Fruit fly (Drosophila melanogaster) whole organism, embryonic: Measurements from ENCODE around the gene CG12420.

Experiments used
- Aef1 ChIP-seq: fragments of 200-800 bp; sonication (Bioruptor generic); IDR thresholded peaks from 3 replicates; pipeline ENCODE4 v1.3.6; 2022; ENCODE audit warnings: missing biosample characterization, missing genetic modification characterization
- Bgb ChIP-seq: fragments of 200-800 bp; sonication (Bioruptor generic); IDR thresholded peaks from 2 replicates; pipeline ENCODE4 v1.3.6; 2022; ENCODE audit warnings: missing biosample characterization, missing genetic modification characterization; ENCODE audit not compliant: partially characterized antibody
- BtbVII ChIP-seq: fragments of 200-800 bp; sonication (Bioruptor generic); optimal IDR thresholded peaks from 3 replicates; lab custom pipeline; 2017; ENCODE audit warnings: missing biosample characterization, mild to moderate bottlenecking, missing genetic modification characterization
- CG10147 ChIP-seq: fragments of 200-800 bp; sonication (Bioruptor generic); optimal IDR thresholded peaks from 2 replicates; lab custom pipeline; 2019; ENCODE audit warnings: missing biosample characterization, mild to moderate bottlenecking, missing genetic modification characterization, moderate library complexity
- CG10565 ChIP-seq: fragments of 200-800 bp; sonication (Bioruptor generic); optimal IDR thresholded peaks from 3 replicates; lab custom pipeline; 2016; ENCODE audit warnings: missing biosample characterization, mild to moderate bottlenecking, missing genetic modification characterization
- CG10979 ChIP-seq: fragments of 200-800 bp; sonication (Bioruptor generic); optimal IDR thresholded peaks from 2 replicates; lab custom pipeline; 2018; ENCODE audit warnings: missing biosample characterization, mild to moderate bottlenecking, missing genetic modification characterization, moderate library complexity
- CG11696 ChIP-seq: fragments of 200-800 bp; sonication (Bioruptor generic); IDR thresholded peaks from 2 replicates; pipeline ENCODE4 v1.3.6; 2022; ENCODE audit warnings: missing biosample characterization, missing genetic modification characterization
- CG12769 ChIP-seq: fragments of 200-800 bp; sonication (Bioruptor generic); optimal IDR thresholded peaks from 2 replicates; lab custom pipeline; 2019; ENCODE audit warnings: missing biosample characterization, mild to moderate bottlenecking, missing genetic modification characterization, moderate library complexity
- CG12942 ChIP-seq: fragments of 200-800 bp; sonication (Bioruptor generic); optimal IDR thresholded peaks from 3 replicates; lab custom pipeline; 2016; ENCODE audit warnings: missing biosample characterization, missing genetic modification characterization
- CG16779 ChIP-seq: fragments of 200-800 bp; sonication (Bioruptor generic); IDR thresholded peaks from 2 replicates; pipeline ENCODE4 v1.3.6; 2022; ENCODE audit warnings: missing biosample characterization, missing genetic modification characterization
- CG2712 ChIP-seq: fragments of 200-800 bp; optimal IDR thresholded peaks from 3 replicates; lab custom pipeline; 2019; ENCODE audit warnings: missing biosample characterization, mild to moderate bottlenecking, missing genetic modification characterization, moderate library complexity
- CG2875 ChIP-seq: fragments of 200-800 bp; sonication (Bioruptor generic); optimal IDR thresholded peaks from 2 replicates; lab custom pipeline; 2017; ENCODE audit warnings: missing biosample characterization, mild to moderate bottlenecking, missing genetic modification characterization, missing genetic modification reagents
- CG30403 ChIP-seq: fragments of 200-800 bp; sonication (Bioruptor generic); optimal IDR thresholded peaks from 3 replicates; lab custom pipeline; 2016; ENCODE audit warnings: missing biosample characterization, missing genetic modification characterization
- CG31441 ChIP-seq: fragments of 200-800 bp; sonication (Bioruptor generic); IDR thresholded peaks from 2 replicates; pipeline ENCODE4 v1.3.6; 2022; ENCODE audit warnings: missing biosample characterization, missing genetic modification characterization
- CG32532 ChIP-seq: fragments of 200-800 bp; sonication (Bioruptor generic); IDR thresholded peaks from 2 replicates; pipeline ENCODE4 v1.3.6; 2022; ENCODE audit warnings: missing biosample characterization, missing genetic modification characterization
- CG32772 ChIP-seq: fragments of 200-800 bp; sonication (Bioruptor generic); IDR thresholded peaks from 2 replicates; pipeline ENCODE4 v1.3.6; 2022; ENCODE audit warnings: missing biosample characterization, missing genetic modification characterization
- CG6683 ChIP-seq: fragments of 200-800 bp; sonication (Bioruptor generic); optimal IDR thresholded peaks from 2 replicates; lab custom pipeline; 2017; ENCODE audit warnings: missing biosample characterization, mild to moderate bottlenecking, missing genetic modification characterization, missing genetic modification reagents
- CG7786 ChIP-seq: fragments of 200-800 bp; sonication (Bioruptor generic); optimal IDR thresholded peaks from 2 replicates; lab custom pipeline; 2016; ENCODE audit warnings: missing biosample characterization, missing genetic modification characterization
- D19B ChIP-seq: fragments of 200-800 bp; sonication (Bioruptor generic); optimal IDR thresholded peaks from 2 replicates; lab custom pipeline; 2017; ENCODE audit warnings: missing biosample characterization, mild to moderate bottlenecking, missing genetic modification characterization
- Fer3 ChIP-seq: fragments of 200-800 bp; sonication (Bioruptor generic); optimal IDR thresholded peaks from 2 replicates; lab custom pipeline; 2018; ENCODE audit warnings: missing biosample characterization, mild to moderate bottlenecking, missing genetic modification characterization, moderate library complexity
- Max ChIP-seq: fragments of 200-800 bp; sonication (Bioruptor generic); optimal IDR thresholded peaks from 2 replicates; lab custom pipeline; 2016; ENCODE audit warnings: missing biosample characterization, mild to moderate bottlenecking, missing genetic modification characterization
- Mrtf ChIP-seq: fragments of 200-800 bp; sonication (Bioruptor generic); IDR thresholded peaks from 3 replicates; pipeline ENCODE4 v1.3.6; 2022; ENCODE audit warnings: missing biosample characterization, missing genetic modification characterization
- Ravus ChIP-seq: fragments of 200-800 bp; sonication (Bioruptor generic); IDR thresholded peaks from 2 replicates; pipeline ENCODE4 v1.3.6; 2022; ENCODE audit warnings: missing biosample characterization, missing genetic modification characterization
- Sin3A ChIP-seq: fragments of >200 bp; optimal IDR thresholded peaks from 2 replicates; lab custom pipeline; 2018
- Sox100B ChIP-seq: fragments of 200-800 bp; sonication (Bioruptor generic); optimal IDR thresholded peaks from 3 replicates; lab custom pipeline; 2018; ENCODE audit warnings: missing biosample characterization, mild to moderate bottlenecking, missing genetic modification characterization
- Spps ChIP-seq: fragments of 200-800 bp; sonication (Bioruptor generic); optimal IDR thresholded peaks from 2 replicates; lab custom pipeline; 2018; ENCODE audit warnings: missing biosample characterization, mild to moderate bottlenecking, missing genetic modification characterization
- Taf1 ChIP-seq: fragments of 200-800 bp; sonication (Bioruptor generic); IDR thresholded peaks from 2 replicates; pipeline ENCODE4 v1.3.6; 2022; ENCODE audit warnings: missing biosample characterization, missing genetic modification characterization
- Usf ChIP-seq: fragments of 200-800 bp; sonication (Bioruptor generic); optimal IDR thresholded peaks from 2 replicates; lab custom pipeline; 2017; ENCODE audit warnings: missing genotype, missing biosample characterization, missing genetic modification characterization
- Xbp1 ChIP-seq: fragments of 200-800 bp; sonication (Bioruptor generic); optimal IDR thresholded peaks from 3 replicates; lab custom pipeline; 2016; ENCODE audit warnings: missing biosample characterization, mild to moderate bottlenecking, missing genetic modification characterization
- ab ChIP-seq: fragments of 200-800 bp; sonication (Bioruptor generic); optimal IDR thresholded peaks from 2 replicates; lab custom pipeline; 2016; ENCODE audit warnings: missing biosample characterization, missing genetic modification characterization
- ara ChIP-seq: fragments of 200-800 bp; sonication (Bioruptor generic); IDR thresholded peaks from 2 replicates; pipeline ENCODE4 v1.3.6; 2022; ENCODE audit warnings: missing biosample characterization, missing genetic modification characterization
- bcd ChIP-seq: fragments of 200-800 bp; sonication (Bioruptor generic); optimal IDR thresholded peaks from 2 replicates; lab custom pipeline; 2017; ENCODE audit warnings: missing biosample characterization, mild to moderate bottlenecking, missing genetic modification characterization
- cwo ChIP-seq: fragments of 200-800 bp; sonication (Bioruptor generic); optimal IDR thresholded peaks from 3 replicates; lab custom pipeline; 2017; ENCODE audit warnings: missing biosample characterization, missing genetic modification characterization, mild to moderate bottlenecking, moderate library complexity, missing genetic modification reagents
- dati ChIP-seq: fragments of 200-800 bp; sonication (Bioruptor generic); IDR thresholded peaks from 2 replicates; pipeline ENCODE4 v1.3.6; 2022; ENCODE audit warnings: missing biosample characterization, missing genetic modification characterization
- eyg ChIP-seq: fragments of 200-800 bp; sonication (Bioruptor generic); optimal IDR thresholded peaks from 3 replicates; lab custom pipeline; 2016; ENCODE audit warnings: missing biosample characterization, missing genetic modification characterization
- fd102C ChIP-seq: fragments of 200-800 bp; sonication (Bioruptor generic); optimal IDR thresholded peaks from 2 replicates; lab custom pipeline; 2018; ENCODE audit warnings: missing biosample characterization, mild to moderate bottlenecking, missing genetic modification characterization, moderate library complexity
- fu2 ChIP-seq: fragments of 200-800 bp; sonication (Bioruptor generic); optimal IDR thresholded peaks from 2 replicates; lab custom pipeline; 2016; ENCODE audit warnings: missing biosample characterization, missing genetic modification characterization
- kni ChIP-seq: fragments of 200-800 bp; sonication (Bioruptor generic); optimal IDR thresholded peaks from 3 replicates; lab custom pipeline; 2017; ENCODE audit warnings: mild to moderate bottlenecking, missing biosample characterization, missing genetic modification reagents, missing genetic modification characterization
- onecut ChIP-seq: fragments of 200-800 bp; sonication (Bioruptor generic); IDR thresholded peaks from 2 replicates; pipeline ENCODE4 v1.3.6; 2022; ENCODE audit warnings: missing biosample characterization, missing genetic modification characterization
- repo ChIP-seq: fragments of 200-800 bp; sonication (Bioruptor generic); optimal IDR thresholded peaks from 2 replicates; lab custom pipeline; 2016; ENCODE audit warnings: missing biosample characterization, missing genetic modification characterization
- ro ChIP-seq: fragments of 200-800 bp; sonication (Bioruptor generic); IDR thresholded peaks from 2 replicates; pipeline ENCODE4 v1.3.6; 2022; ENCODE audit warnings: missing biosample characterization, missing genetic modification characterization
- sens ChIP-seq: fragments of 200-800 bp; sonication (Bioruptor generic); peaks from one replicate; lab custom pipeline; 2016; ENCODE audit warnings: missing biosample characterization, missing genetic modification characterization
- sisA ChIP-seq: fragments of 200-800 bp; sonication (Bioruptor generic); IDR thresholded peaks from 2 replicates; pipeline ENCODE4 v1.3.6; 2022; ENCODE audit warnings: missing biosample characterization, missing genetic modification characterization
- stwl ChIP-seq: fragments of 200-800 bp; sonication (Bioruptor generic); optimal IDR thresholded peaks from 3 replicates; lab custom pipeline; 2018; ENCODE audit warnings: missing biosample characterization, mild to moderate bottlenecking, missing genetic modification characterization, moderate library complexity
- tll ChIP-seq, 2 experiments: fragments of 200-800 bp in 1 of 2; fragments of >200 bp in 1 of 2; sonication (Bioruptor generic) in 1 of 2; optimal IDR thresholded peaks; 2 replicates each; lab custom pipeline; 2017 to 2019; ENCODE audit warnings: missing biosample characterization in 2 of 2, missing genetic modification characterization in 2 of 2, mild to moderate bottlenecking in 1 of 2, moderate library complexity in 1 of 2
- twi ChIP-seq: fragments of 200-800 bp; optimal IDR thresholded peaks from 2 replicates; lab custom pipeline; 2019; ENCODE audit warnings: missing biosample characterization, mild to moderate bottlenecking, missing genetic modification characterization, moderate library complexity
- unc-4 ChIP-seq: fragments of 200-800 bp; sonication (Bioruptor generic); IDR thresholded peaks from 2 replicates; pipeline ENCODE4 v1.3.6; 2022; ENCODE audit warnings: missing biosample characterization, missing genetic modification characterization; ENCODE audit not compliant: partially characterized antibody
- vvl ChIP-seq: fragments of 200-800 bp; sonication (Bioruptor generic); IDR thresholded peaks from 2 replicates; pipeline ENCODE4 v1.3.6; 2022; ENCODE audit warnings: missing biosample characterization, missing genetic modification characterization
- zen2 ChIP-seq: fragments of 200-800 bp; sonication (Bioruptor generic); IDR thresholded peaks from 3 replicates; pipeline ENCODE4 v1.3.6; 2022; ENCODE audit warnings: missing biosample characterization, missing genetic modification characterization; ENCODE audit not compliant: partially characterized antibody

Gene CG12420

dm6 chr3R:10268101-10268864 lies 45.8 kb downstream of the CG12420 start (continued):
- TF ChIP-seq Taf1 (GFP tag; lab: Robert Waterston, UW) (peak; percentile 66), CG10147 (GFP tag; lab: Kevin White, UChicago) (peak; percentile 81), CG30403 (GFP tag; lab: Kevin White, UChicago) (peak; percentile 92), CG12942 (peak; percentile 64), kni (no peak), repo (GFP tag; lab: Kevin White, UChicago) (peak; percentile 69), fd102C (GFP tag; lab: Kevin White, UChicago) (no peak), CG10565 (peak; percentile 45), bcd (GFP tag; lab: Kevin White, UChicago) (peak; percentile 86), vvl (GFP tag; lab: Robert Waterston, UW) (peak; percentile 83), sens (GFP tag; lab: Kevin White, UChicago) (peak; percentile 96), onecut (GFP tag; lab: Robert Waterston, UW) (peak; percentile 62), CG10979 (tag; lab: Kevin White, UChicago) (peak; percentile 77), Aef1 (peak; percentile 74), CG12769 (tag; lab: Kevin White, UChicago) (peak; percentile 28), Fer3 (peak; percentile 85), twi (tag; lab: Kevin White, UChicago) (peak; percentile 66), CG7786 (peak; percentile 80), D19B (GFP tag; lab: Kevin White, UChicago) (peak; percentile 70), stwl (tag; lab: Kevin White, UChicago) (no peak), tll (GFP tag; optimal IDR thresholded peaks at IDR 0.05; lab: Kevin White, UChicago) (no peak), Usf (GFP tag; lab: Kevin White, UChicago) (peak; percentile 63), ab (GFP tag; lab: Kevin White, UChicago) (peak; percentile 31), Sox100B (GFP tag; lab: Kevin White, UChicago) (peak; percentile 86), Spps (tag; lab: Kevin White, UChicago) (peak; percentile 6), unc-4 (GFP tag; lab: Robert Waterston, UW) (no peak), CG2875 (GFP tag; lab: Kevin White, UChicago) (peak; percentile 59), ara (peak; percentile 73), Max (GFP tag; lab: Kevin White, UChicago) (peak; percentile 67), Sin3A (lab: Kevin White, UChicago) (no peak), BtbVII (peak; percentile 76), sisA (GFP tag; lab: Robert Waterston, UW) (peak; percentile 73), CG6683 (GFP tag; lab: Kevin White, UChicago) (peak; percentile 75), cwo (GFP tag; lab: Kevin White, UChicago) (peak; percentile 84), zen2 (0 out of 3 replicates have a peak, but pooled peaks have one; percentile 15), CG32772 (peak; percentile 64), eyg (GFP tag; lab: Kevin White, UChicago) (peak; percentile 67), Bgb (no peak), CG11696 (GFP tag; lab: Robert Waterston, UW) (no peak), dati (GFP tag; lab: Robert Waterston, UW) (0 out of 2 replicates have a peak, but pooled peaks have one; percentile 24), CG16779 (GFP tag; lab: Robert Waterston, UW) (no peak), fu2 (peak; percentile 82), CG31441 (GFP tag; lab: Robert Waterston, UW) (peak; percentile 75), ro (GFP tag; lab: Robert Waterston, UW) (no peak), Ravus (GFP tag; lab: Robert Waterston, UW) (peak; percentile 35), Mrtf (GFP tag; lab: Robert Waterston, UW) (peak; percentile 66), Xbp1 (GFP tag; lab: Kevin White, UChicago) (peak; percentile 86), CG2712 (tag; lab: Kevin White, UChicago) (peak; percentile 84), CG32532 (peak; percentile 77)
